Fruit fly (Drosophila melanogaster) whole organism, prepupa: ENCODE results near the gene Atat.

Experiments
- Blimp-1 ChIP-seq: fragments of 200-800 bp; sonication (Bioruptor generic); optimal IDR thresholded peaks from 3 replicates; lab custom pipeline; 2017; ENCODE audit warnings: missing biosample characterization, missing genetic modification characterization, mild to moderate bottlenecking, moderate library complexity, missing genetic modification reagents
- CG10631 ChIP-seq: fragments of 200-800 bp; sonication (Bioruptor generic); optimal IDR thresholded peaks from 2 replicates; lab custom pipeline; 2016; ENCODE audit warnings: missing biosample characterization, missing genetic modification characterization
- CG10669 ChIP-seq: fragments of 200-800 bp; sonication (Bioruptor generic); optimal IDR thresholded peaks from 3 replicates; lab custom pipeline; 2018; ENCODE audit warnings: missing biosample characterization, mild to moderate bottlenecking, missing genetic modification characterization, moderate library complexity
- CG11294 ChIP-seq: fragments of 200-800 bp; sonication (Bioruptor generic); IDR thresholded peaks from 2 replicates; pipeline ENCODE4 v1.3.6; 2022; ENCODE audit warnings: missing biosample characterization, missing genetic modification characterization
- CG11762 ChIP-seq: fragments of 200-800 bp; sonication (Bioruptor generic); optimal IDR thresholded peaks from 3 replicates; lab custom pipeline; 2016; ENCODE audit warnings: missing biosample characterization, missing genetic modification characterization; ENCODE audit not compliant: insufficient read depth
- CG11902 ChIP-seq: fragments of 200-800 bp; sonication (Bioruptor generic); optimal IDR thresholded peaks from 3 replicates; lab custom pipeline; 2016; ENCODE audit warnings: missing biosample characterization, missing genetic modification characterization
- CG16779 ChIP-seq: fragments of 200-800 bp; sonication (Bioruptor generic); optimal IDR thresholded peaks from 3 replicates; lab custom pipeline; 2017; ENCODE audit warnings: missing biosample characterization, mild to moderate bottlenecking, missing genetic modification characterization
- CG3032 ChIP-seq: fragments of 200-800 bp; optimal IDR thresholded peaks from 2 replicates; lab custom pipeline; 2019; ENCODE audit warnings: missing biosample characterization, mild to moderate bottlenecking, missing genetic modification characterization, moderate library complexity
- CG31627 ChIP-seq: fragments of 200-800 bp; sonication (Bioruptor generic); optimal IDR thresholded peaks from 3 replicates; lab custom pipeline; 2016; ENCODE audit warnings: missing biosample characterization, missing genetic modification characterization
- CG3919 ChIP-seq: fragments of 200-800 bp; sonication (Bioruptor generic); optimal IDR thresholded peaks from 3 replicates; lab custom pipeline; 2016; ENCODE audit warnings: missing biosample characterization, missing genetic modification characterization
- CG6163 ChIP-seq: fragments of 200-800 bp; sonication (Bioruptor generic); IDR thresholded peaks from 3 replicates; pipeline ENCODE4 v1.3.6; 2022; ENCODE audit warnings: missing biosample characterization, missing genetic modification characterization
- CG6276 ChIP-seq: fragments of 200-800 bp; sonication (Bioruptor generic); optimal IDR thresholded peaks from 2 replicates; lab custom pipeline; 2017; ENCODE audit warnings: missing biosample characterization, mild to moderate bottlenecking, missing genetic modification characterization
- CG6792 ChIP-seq: fragments of 200-800 bp; sonication (Bioruptor generic); optimal IDR thresholded peaks from 3 replicates; lab custom pipeline; 2016; ENCODE audit warnings: missing biosample characterization, missing genetic modification characterization
- CG6808 ChIP-seq: fragments of 200-800 bp; sonication (Bioruptor generic); optimal IDR thresholded peaks from 3 replicates; lab custom pipeline; 2017; ENCODE audit warnings: missing biosample characterization, missing genetic modification characterization, mild to moderate bottlenecking, moderate library complexity, missing genetic modification reagents
- CG7368 ChIP-seq: fragments of 200-800 bp; sonication (Bioruptor generic); optimal IDR thresholded peaks from 3 replicates; lab custom pipeline; 2016; ENCODE audit warnings: missing biosample characterization, missing genetic modification characterization
- CG8119 ChIP-seq: fragments of 200-800 bp; sonication (Bioruptor generic); IDR thresholded peaks from 3 replicates; pipeline ENCODE4 v1.3.6; 2022; ENCODE audit warnings: missing biosample characterization, missing genetic modification characterization
- CG9139 ChIP-seq: fragments of 200-800 bp; sonication (Bioruptor generic); optimal IDR thresholded peaks from 3 replicates; lab custom pipeline; 2017; ENCODE audit warnings: missing biosample characterization, mild to moderate bottlenecking, missing genetic modification characterization
- Eip75B ChIP-seq: fragments of 200-800 bp; sonication (Bioruptor generic); optimal IDR thresholded peaks from 3 replicates; lab custom pipeline; 2016; ENCODE audit warnings: missing biosample characterization, missing genetic modification characterization
- Eip78C ChIP-seq: fragments of 200-800 bp; sonication (Bioruptor generic); peaks from one replicate; lab custom pipeline; 2016; ENCODE audit warnings: missing biosample characterization, missing genetic modification characterization
- Eip93F ChIP-seq: fragments of 200-800 bp; sonication (Bioruptor generic); optimal IDR thresholded peaks from 2 replicates; lab custom pipeline; 2016; ENCODE audit warnings: missing biosample characterization, mild to moderate bottlenecking, missing genetic modification characterization
- Ets96B ChIP-seq: fragments of 200-800 bp; optimal IDR thresholded peaks from 2 replicates; lab custom pipeline; 2019; ENCODE audit warnings: missing biosample characterization, mild to moderate bottlenecking, missing genetic modification characterization, moderate library complexity
- Hr38 ChIP-seq: sonication (Bioruptor generic); optimal IDR thresholded peaks from 2 replicates; lab custom pipeline; 2016; ENCODE audit warnings: missing biosample characterization, missing genetic modification characterization
- Hr39 ChIP-seq: fragments of 200-800 bp; sonication (Bioruptor generic); optimal IDR thresholded peaks from 2 replicates; lab custom pipeline; 2016; ENCODE audit warnings: missing biosample characterization, missing genetic modification characterization
- Hr4 ChIP-seq: fragments of 200-800 bp; sonication (Bioruptor generic); optimal IDR thresholded peaks from 3 replicates; lab custom pipeline; 2016; ENCODE audit warnings: missing biosample characterization, missing genetic modification characterization
- Lpt ChIP-seq: fragments of 200-800 bp; sonication (Bioruptor generic); optimal IDR thresholded peaks from 3 replicates; lab custom pipeline; 2016; ENCODE audit warnings: missing biosample characterization, missing genetic modification characterization
- OdsH ChIP-seq: fragments of 200-800 bp; sonication (Bioruptor generic); optimal IDR thresholded peaks from 3 replicates; lab custom pipeline; 2016; ENCODE audit warnings: missing biosample characterization, missing genetic modification characterization
- Sox102F ChIP-seq: fragments of 200-800 bp; sonication (Bioruptor generic); optimal IDR thresholded peaks from 2 replicates; lab custom pipeline; 2016; ENCODE audit warnings: missing biosample characterization, mild to moderate bottlenecking, missing genetic modification characterization
- Sox14 ChIP-seq: fragments of 200-800 bp; sonication (Bioruptor generic); optimal IDR thresholded peaks from 3 replicates; lab custom pipeline; 2016; ENCODE audit warnings: missing biosample characterization, missing genetic modification characterization
- Sox15 ChIP-seq: fragments of 200-800 bp; sonication (Bioruptor generic); optimal IDR thresholded peaks from 3 replicates; lab custom pipeline; 2016; ENCODE audit warnings: missing biosample characterization, missing genetic modification characterization
- achi ChIP-seq: fragments of 200-800 bp; sonication (Bioruptor generic); optimal IDR thresholded peaks from 3 replicates; lab custom pipeline; 2016; ENCODE audit warnings: missing biosample characterization, missing genetic modification characterization
- acj6 ChIP-seq: fragments of 200-800 bp; sonication (Bioruptor generic); optimal IDR thresholded peaks from 3 replicates; lab custom pipeline; 2016; ENCODE audit warnings: missing biosample characterization, missing genetic modification characterization
- cyc ChIP-seq: fragments of 200-800 bp; sonication (Bioruptor generic); optimal IDR thresholded peaks from 3 replicates; lab custom pipeline; 2016; ENCODE audit warnings: missing biosample characterization, missing genetic modification characterization
- dac ChIP-seq: fragments of 200-800 bp; sonication (Bioruptor generic); optimal IDR thresholded peaks from 2 replicates; lab custom pipeline; 2017; ENCODE audit warnings: missing biosample characterization, mild to moderate bottlenecking, missing genetic modification characterization
- dsx ChIP-seq: fragments of 200-800 bp; optimal IDR thresholded peaks from 3 replicates; lab custom pipeline; 2019; ENCODE audit warnings: missing biosample characterization, mild to moderate bottlenecking, missing genetic modification characterization, moderate library complexity; ENCODE audit not compliant: poor library complexity, severe bottlenecking
- esn ChIP-seq: fragments of 200-800 bp; sonication (Bioruptor generic); optimal IDR thresholded peaks from 2 replicates; lab custom pipeline; 2016; ENCODE audit warnings: missing biosample characterization, mild to moderate bottlenecking, missing genetic modification characterization, moderate library complexity
- fd59A ChIP-seq: fragments of 200-800 bp; sonication (Bioruptor generic); optimal IDR thresholded peaks from 2 replicates; lab custom pipeline; 2017; ENCODE audit warnings: missing biosample characterization, mild to moderate bottlenecking, missing genetic modification characterization, missing genetic modification reagents
- fd85E ChIP-seq: fragments of 200-800 bp; sonication (Bioruptor generic); optimal IDR thresholded peaks from 3 replicates; lab custom pipeline; 2016; ENCODE audit warnings: missing biosample characterization, missing genetic modification characterization
- fkh ChIP-seq: fragments of 200-800 bp; sonication (Bioruptor generic); optimal IDR thresholded peaks from 3 replicates; lab custom pipeline; 2017; ENCODE audit warnings: missing biosample characterization, mild to moderate bottlenecking, missing genetic modification characterization, moderate library complexity
- lz ChIP-seq: fragments of 200-800 bp; sonication (Bioruptor generic); optimal IDR thresholded peaks from 3 replicates; lab custom pipeline; 2016; ENCODE audit warnings: missing biosample characterization, missing genetic modification characterization
- net ChIP-seq: fragments of 200-800 bp; sonication (Bioruptor generic); optimal IDR thresholded peaks from 3 replicates; lab custom pipeline; 2016; ENCODE audit warnings: missing biosample characterization, missing genetic modification characterization
- pdm3 ChIP-seq: fragments of 200-800 bp; sonication (Bioruptor generic); optimal IDR thresholded peaks from 3 replicates; lab custom pipeline; 2016; ENCODE audit warnings: missing biosample characterization, missing genetic modification characterization
- spab ChIP-seq: fragments of 200-800 bp; sonication (Bioruptor generic); optimal IDR thresholded peaks from 2 replicates; lab custom pipeline; 2017; ENCODE audit warnings: missing biosample characterization, mild to moderate bottlenecking, missing genetic modification characterization, missing genetic modification reagents
- ss ChIP-seq, 2 experiments: fragments of 200-800 bp; sonication (Bioruptor generic); optimal IDR thresholded peaks; 2 replicates in 1 of 2; 3 replicates in 1 of 2; lab custom pipeline; 2017 to 2018; ENCODE audit warnings: mild to moderate bottlenecking in 2 of 2, missing biosample characterization in 2 of 2, missing genetic modification characterization in 2 of 2, moderate library complexity in 1 of 2
- svp ChIP-seq: fragments of 200-800 bp; sonication (Bioruptor generic); peaks from one replicate; lab custom pipeline; 2016; ENCODE audit warnings: missing biosample characterization, missing genetic modification characterization
- vri ChIP-seq: fragments of 200-800 bp; sonication (Bioruptor generic); optimal IDR thresholded peaks from 3 replicates; lab custom pipeline; 2016; ENCODE audit warnings: missing biosample characterization, mild to moderate bottlenecking, missing genetic modification characterization

The Atat gene

dm6 chr3L:9423757-9424527 lies 2.6 kb downstream of the Atat start:
- TF ChIP-seq dac (GFP tag; lab: Kevin White, UChicago), result no peak
- no peak for TF ChIP-seq CG31627 (GFP tag; lab: Kevin White, UChicago)
- TF ChIP-seq fd59A (GFP tag; lab: Kevin White, UChicago), result no peak
- TF ChIP-seq Sox14, result no peak
- no peak for TF ChIP-seq Ets96B (tag; lab: Kevin White, UChicago)
- TF ChIP-seq OdsH (GFP tag; lab: Kevin White, UChicago), result no peak
- no peak for TF ChIP-seq net
- no peak for TF ChIP-seq CG11902
- peak; percentile 69 for TF ChIP-seq vri (GFP tag; lab: Kevin White, UChicago)
- TF ChIP-seq pdm3 (GFP tag; lab: Kevin White, UChicago), result no peak
- no peak for TF ChIP-seq Eip78C (GFP tag; lab: Kevin White, UChicago)
- TF ChIP-seq Lpt (GFP tag; lab: Kevin White, UChicago), result no peak
- TF ChIP-seq CG10669, result no peak
- no peak for TF ChIP-seq dsx
- no peak for TF ChIP-seq Eip75B
- no peak for TF ChIP-seq esn (GFP tag; lab: Kevin White, UChicago)
- peak; percentile 73 for TF ChIP-seq svp (GFP tag; lab: Kevin White, UChicago)
- TF ChIP-seq, all 60 proteins: peak for 2

DNA sequence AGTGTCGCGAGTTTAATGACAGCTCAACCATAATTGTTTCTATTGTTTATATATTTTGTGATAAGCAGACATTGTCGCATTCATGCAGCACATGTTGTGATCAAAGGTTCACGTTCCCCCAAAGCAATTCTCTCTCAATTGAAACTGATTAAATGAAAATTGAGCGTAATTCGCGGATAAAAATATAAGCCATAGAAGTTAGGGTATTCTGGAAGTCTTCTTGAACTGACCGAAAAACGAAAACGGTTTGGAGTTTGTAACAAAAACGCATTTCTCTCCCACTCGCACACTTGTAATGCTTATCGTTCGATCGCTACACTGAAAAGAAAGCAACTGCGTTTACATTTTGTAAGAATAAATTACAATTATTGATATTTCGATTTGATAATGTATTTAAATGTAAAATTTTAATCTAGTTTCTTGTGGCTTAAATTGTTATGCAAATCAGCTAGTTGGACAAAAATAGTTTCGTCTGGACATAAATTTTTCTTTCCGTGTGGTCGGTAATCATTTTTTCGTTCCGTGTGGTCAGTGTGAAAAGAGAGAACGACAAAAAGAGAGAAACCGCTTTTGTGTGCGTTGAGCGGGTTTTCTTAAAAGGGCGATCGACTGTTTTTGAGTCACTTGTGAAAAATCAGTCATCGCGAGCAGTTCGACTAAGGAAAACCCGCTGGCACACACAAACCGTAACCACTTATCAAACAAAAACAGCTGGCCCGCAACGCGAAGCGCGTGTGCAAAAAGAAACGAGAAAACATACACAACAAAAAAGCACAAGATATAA lies 3.7 kb downstream of the Atat start, which contains the start of gene aay:
TSS of gene aay (plus strand) at position 618 of the 784 bp plus-strand sequence.
- TF ChIP-seq CG6792 (GFP tag; lab: Kevin White, UChicago) (peak; percentile 99), Sox14 (peak; percentile 99), CG10631 (GFP tag; lab: Kevin White, UChicago) (peak; percentile 99), Eip93F (GFP tag; lab: Kevin White, UChicago) (peak; percentile 99), cyc (GFP tag; lab: Kevin White, UChicago) (peak; percentile 99), CG8119 (GFP tag; lab: Robert Waterston, UW) (peak; percentile 99), Blimp-1 (GFP tag; lab: Kevin White, UChicago) (peak; percentile 96), fkh (GFP tag; lab: Kevin White, UChicago) (peak; percentile 92), OdsH (GFP tag; lab: Kevin White, UChicago) (peak; percentile 99), acj6 (GFP tag; lab: Kevin White, UChicago) (peak; percentile 99), Hr4 (peak; percentile 99), CG3032 (peak; percentile 97), Hr39 (peak; percentile 99), svp (GFP tag; lab: Kevin White, UChicago) (peak; percentile 100), Ets96B (tag; lab: Kevin White, UChicago) (peak; percentile 98), Eip78C (GFP tag; lab: Kevin White, UChicago) (peak; percentile 100), Lpt (GFP tag; lab: Kevin White, UChicago) (peak; percentile 97), Sox15 (peak; percentile 98), CG3919 (peak; percentile 99), Hr38 (GFP tag; lab: Kevin White, UChicago) (peak; percentile 21), CG16779 (tag; lab: Kevin White, UChicago) (peak; percentile 98), vri (GFP tag; lab: Kevin White, UChicago) (peak; percentile 98), pdm3 (GFP tag; lab: Kevin White, UChicago) (peak; percentile 99), CG11762 (peak; percentile 98), CG6163 (GFP tag; lab: Robert Waterston, UW) (peak; percentile 98), CG11294 (peak; percentile 97), lz (GFP tag; lab: Kevin White, UChicago) (peak; percentile 99), CG9139 (peak; percentile 92), CG6808 (GFP tag; lab: Kevin White, UChicago) (peak; percentile 95), fd85E (GFP tag; lab: Kevin White, UChicago) (peak; percentile 97), Sox102F (GFP tag; lab: Kevin White, UChicago) (peak; percentile 100), achi (peak; percentile 98), spab (GFP tag; lab: Kevin White, UChicago) (peak; percentile 95), CG11902 (peak; percentile 98), dac (GFP tag; lab: Kevin White, UChicago) (peak; percentile 93), CG31627 (GFP tag; lab: Kevin White, UChicago) (peak; percentile 99), CG6276 (GFP tag; lab: Kevin White, UChicago) (peak; percentile 98), ss (GFP tag; optimal IDR thresholded peaks at IDR 0.05; lab: Kevin White, UChicago) (peak; percentile 95 to 98), fd59A (GFP tag; lab: Kevin White, UChicago) (peak; percentile 95), net (peak; percentile 99), CG7368 (peak; percentile 99)
